Worm (Caenorhabditis elegans) whole organism, young adult: Measurements from ENCODE around the gene ent-2.

Source experiments
- C17E4.6 ChIP-seq: fragments of 200-800 bp; sonication (Bioruptor generic); IDR thresholded peaks from 2 replicates; pipeline ENCODE4 v1.3.6; 2022; ENCODE audit warnings: missing genetic modification reagents, missing genetic modification characterization, missing compliant biosample characterization
- F22D6.2 ChIP-seq: sonication (generic microtip); optimal IDR thresholded peaks from 2 replicates; lab custom pipeline; 2016; ENCODE audit warnings: mild to moderate bottlenecking, missing genetic modification characterization, missing compliant biosample characterization
- ama-1 ChIP-seq, 3 experiments: fragments of 150-350 bp in 1 of 3; sonication (generic microtip) in 2 of 3; optimal IDR thresholded peaks; 2 replicates each; lab custom pipeline; 2014 to 2018; ENCODE audit warnings: missing biosample characterization in 2 of 3, missing genetic modification characterization in 2 of 3, missing genetic modification reagents in 2 of 3
- atf-7 ChIP-seq: sonication (generic microtip); optimal IDR thresholded peaks from 2 replicates; lab custom pipeline; 2017; ENCODE audit warnings: mild to moderate bottlenecking, missing genetic modification characterization, missing compliant biosample characterization
- bed-2 ChIP-seq: fragments of 200-800 bp; sonication (Bioruptor generic); IDR thresholded peaks from 2 replicates; pipeline ENCODE4 v1.3.6; 2022; ENCODE audit warnings: missing genetic modification reagents, missing genetic modification characterization, missing compliant biosample characterization
- cebp-1 ChIP-seq, 2 experiments: fragments of 200-800 bp in 1 of 2; sonication (Bioruptor generic) in 1 of 2; sonication (generic microtip) in 1 of 2; IDR thresholded peaks in 1 of 2; optimal IDR thresholded peaks in 1 of 2; 2 replicates each; pipeline versions ENCODE4 v1.3.6 to Lab custom; 2017 to 2022; ENCODE audit warnings: missing compliant biosample characterization in 2 of 2, missing genetic modification characterization in 2 of 2, mild to moderate bottlenecking in 1 of 2, missing genetic modification reagents in 1 of 2, moderate library complexity in 1 of 2
- dpl-1 ChIP-seq: fragments of 150-350 bp; optimal IDR thresholded peaks from 2 replicates; lab custom pipeline; 2014; ENCODE audit warnings: missing biosample characterization, missing genetic modification reagents, missing genetic modification characterization
- ets-4 ChIP-seq: fragments of 200-800 bp; sonication (Bioruptor generic); optimal IDR thresholded peaks from 2 replicates; lab custom pipeline; 2018; ENCODE audit warnings: mild to moderate bottlenecking, missing genetic modification characterization, missing compliant biosample characterization
- gei-17 ChIP-seq: fragments of 200-800 bp; sonication (Bioruptor generic); optimal IDR thresholded peaks from 2 replicates; lab custom pipeline; 2018; ENCODE audit warnings: mild to moderate bottlenecking, missing genetic modification characterization, missing compliant biosample characterization
- hmg-20 ChIP-seq: fragments of 200-800 bp; sonication (Bioruptor generic); IDR thresholded peaks from 2 replicates; pipeline ENCODE4 v1.3.6; 2022; ENCODE audit warnings: missing genetic modification reagents, missing genetic modification characterization, missing compliant biosample characterization
- nhr-80 ChIP-seq: sonication (generic microtip); optimal IDR thresholded peaks from 2 replicates; lab custom pipeline; 2016; ENCODE audit warnings: missing genetic modification characterization, missing compliant biosample characterization
- snpc-4 ChIP-seq, 5 experiments: fragments of 150-350 bp in 1 of 5; sonication (generic microtip) in 4 of 5; optimal IDR thresholded peaks; 2 replicates each; lab custom pipeline; 2014 to 2018; ENCODE audit warnings: missing genetic modification characterization in 5 of 5, missing biosample characterization in 3 of 5, antibody characterized with exemption in 2 of 5, mild to moderate bottlenecking in 2 of 5, missing compliant biosample characterization in 2 of 5, missing genotype in 2 of 5, moderate library complexity in 2 of 5, missing genetic modification reagents in 1 of 5

- TF ChIP-seq hmg-20 (no peak), gei-17 (no peak), bed-2 (no peak), nhr-80 (tag; lab: Kevin White, UChicago) (no peak), dpl-1 (GFP tag; lab: Kevin White, UChicago) (no peak), F22D6.2 (tag; lab: Kevin White, UChicago) (no peak), ets-4 (GFP tag; lab: Kevin White, UChicago) (no peak), snpc-4 (GFP tag; optimal IDR thresholded peaks at IDR 0.05; lab: Kevin White, UChicago) (no peak), snpc-4 (tag; optimal IDR thresholded peaks at IDR 0.05; lab: Kevin White, UChicago) (no peak), ama-1 (optimal IDR thresholded peaks at IDR 0.05; lab: Kevin White, UChicago) (no peak), ama-1 (GFP tag; optimal IDR thresholded peaks at IDR 0.05; lab: Kevin White, UChicago) (no peak), atf-7 (tag; lab: Kevin White, UChicago) (no peak), C17E4.6 (no peak), cebp-1 (GFP tag; IDR thresholded peaks at IDR 0.05; lab: Robert Waterston, UW) (no peak), cebp-1 (tag; optimal IDR thresholded peaks at IDR 0.05; lab: Kevin White, UChicago) (no peak)
These were observed 10.4 kb upstream of the ent-2 start, which contains the start of gene gas-1 for ce11 chrX:15590347-15590928.
